Worm (Caenorhabditis elegans) whole organism, L4 larva: ENCODE data around the gene fbxa-76.
A peak's percentile ranks its signal among the peaks of the same experiment; 100 is the strongest.

Experiments used
- F26F4.8 ChIP-seq: fragments of 200-800 bp; sonication (Bioruptor generic); conservative IDR thresholded peaks from 2 replicates; pipeline ENCODE4 v1.3.6; 2022; ENCODE audit warnings: missing genetic modification characterization, missing compliant biosample characterization
- Y105C5A.15 ChIP-seq: fragments of 200-800 bp; sonication (Bioruptor generic); IDR thresholded peaks from 2 replicates; pipeline ENCODE4 v1.3.6; 2022; ENCODE audit warnings: missing genetic modification characterization, missing compliant biosample characterization
- ZK337.2 ChIP-seq: fragments of 200-800 bp; sonication (Bioruptor generic); IDR thresholded peaks from 2 replicates; pipeline ENCODE4 v1.3.6; 2022; ENCODE audit warnings: missing genetic modification reagents, missing genetic modification characterization, missing compliant biosample characterization
- aha-1 ChIP-seq: fragments of 150-350 bp; peaks from one replicate; lab custom pipeline; 2014; ENCODE audit warnings: missing biosample characterization, missing genetic modification characterization
- ceh-20 ChIP-seq: fragments of 200-800 bp; sonication (Bioruptor generic); IDR thresholded peaks from 2 replicates; pipeline ENCODE4 v1.3.6; 2022; ENCODE audit warnings: missing genetic modification reagents, missing genetic modification characterization, missing compliant biosample characterization
- daf-16 ChIP-seq, 3 experiments: sonication (generic microtip); optimal IDR thresholded peaks; 2 replicates each; lab custom pipeline; 2016 to 2017; ENCODE audit warnings: missing genetic modification characterization in 3 of 3, missing genetic modification reagents in 3 of 3, mild to moderate bottlenecking in 2 of 3, missing compliant biosample characterization in 2 of 3, missing biosample characterization in 1 of 3, moderate library complexity in 1 of 3
- daf-19 ChIP-seq: fragments of 200-800 bp; sonication (Bioruptor generic); conservative IDR thresholded peaks from 2 replicates; pipeline ENCODE4 v1.3.6; 2022; ENCODE audit warnings: missing genetic modification characterization, missing compliant biosample characterization
- dmd-6 ChIP-seq: fragments of 200-800 bp; sonication (Bioruptor generic); IDR thresholded peaks from 2 replicates; pipeline ENCODE4 v1.3.6; 2022; ENCODE audit warnings: missing genetic modification reagents, missing genetic modification characterization, missing compliant biosample characterization
- dmd-9 ChIP-seq: fragments of 200-800 bp; sonication (Bioruptor generic); IDR thresholded peaks from 2 replicates; pipeline ENCODE4 v1.3.6; 2022; ENCODE audit warnings: missing genetic modification reagents, missing genetic modification characterization, missing compliant biosample characterization
- dpl-1 ChIP-seq: fragments of 150-350 bp; optimal IDR thresholded peaks from 2 replicates; lab custom pipeline; 2014; ENCODE audit warnings: missing biosample characterization, missing genetic modification reagents, missing genetic modification characterization
- dve-1 ChIP-seq: sonication (generic microtip); optimal IDR thresholded peaks from 2 replicates; lab custom pipeline; 2017; ENCODE audit warnings: antibody characterized with exemption, mild to moderate bottlenecking, missing genetic modification characterization, missing compliant biosample characterization; ENCODE audit not compliant: insufficient read depth
- gei-8 ChIP-seq: fragments of 200-800 bp; sonication (Bioruptor generic); optimal IDR thresholded peaks from 2 replicates; lab custom pipeline; 2018; ENCODE audit warnings: mild to moderate bottlenecking, missing genetic modification characterization, missing compliant biosample characterization
- lin-29 ChIP-seq: fragments of 200-800 bp; sonication (Bioruptor generic); IDR thresholded peaks from 2 replicates; pipeline ENCODE4 v1.3.6; 2022; ENCODE audit warnings: missing genetic modification reagents, missing genetic modification characterization, missing compliant biosample characterization
- lin-39 ChIP-seq: fragments of 150-350 bp; optimal IDR thresholded peaks from 2 replicates; lab custom pipeline; 2014; ENCODE audit warnings: missing biosample characterization, missing genetic modification reagents, missing genetic modification characterization
- lsy-2 ChIP-seq, 2 experiments: fragments of 150-350 bp in 1 of 2; sonication (generic microtip) in 1 of 2; optimal IDR thresholded peaks; 2 replicates each; lab custom pipeline; 2014 to 2017; ENCODE audit warnings: missing biosample characterization in 2 of 2, missing genetic modification characterization in 2 of 2
- madf-9 ChIP-seq: fragments of 200-800 bp; sonication (Bioruptor generic); conservative IDR thresholded peaks from 2 replicates; pipeline ENCODE4 v1.3.6; 2022; ENCODE audit warnings: missing genetic modification reagents, missing genetic modification characterization, missing compliant biosample characterization
- mdl-1 ChIP-seq, 2 experiments: fragments of 150-350 bp in 1 of 2; sonication (generic microtip) in 1 of 2; optimal IDR thresholded peaks; 2 replicates each; lab custom pipeline; 2014 to 2017; ENCODE audit warnings: missing biosample characterization in 2 of 2, missing genetic modification characterization in 2 of 2
- mxl-2 ChIP-seq: fragments of 200-800 bp; sonication (Bioruptor generic); conservative IDR thresholded peaks from 2 replicates; pipeline ENCODE4 v1.3.6; 2022; ENCODE audit warnings: missing genetic modification reagents, missing genetic modification characterization, missing compliant biosample characterization
- nhr-237 ChIP-seq: sonication (generic microtip); optimal IDR thresholded peaks from 2 replicates; lab custom pipeline; 2017; ENCODE audit warnings: missing biosample characterization, missing genetic modification characterization
- nhr-28 ChIP-seq: fragments of 150-350 bp; optimal IDR thresholded peaks from 2 replicates; lab custom pipeline; 2014; ENCODE audit warnings: missing biosample characterization, missing genetic modification characterization
- nhr-77 ChIP-seq: fragments of 150-350 bp; optimal IDR thresholded peaks from 2 replicates; lab custom pipeline; 2014; ENCODE audit warnings: missing biosample characterization, missing genetic modification characterization
- pha-4 ChIP-seq, 2 experiments: fragments of 150-350 bp in 1 of 2; fragments of 200-800 bp in 1 of 2; sonication (Bioruptor generic) in 1 of 2; IDR thresholded peaks in 1 of 2; optimal IDR thresholded peaks in 1 of 2; 2 replicates each; pipeline versions ENCODE4 v1.3.6 to Lab custom; 2014 to 2022; ENCODE audit warnings: missing genetic modification characterization in 2 of 2, missing genetic modification reagents in 2 of 2, missing biosample characterization in 1 of 2, missing compliant biosample characterization in 1 of 2
- php-3 ChIP-seq: fragments of 200-800 bp; sonication (Bioruptor generic); IDR thresholded peaks from 2 replicates; pipeline ENCODE4 v1.3.6; 2022; ENCODE audit warnings: missing genetic modification reagents, missing genetic modification characterization, missing compliant biosample characterization
- pqm-1 ChIP-seq: sonication (generic microtip); optimal IDR thresholded peaks from 2 replicates; lab custom pipeline; 2017; ENCODE audit warnings: missing biosample characterization, missing genetic modification characterization
- skn-1 ChIP-seq: fragments of 150-350 bp; optimal IDR thresholded peaks from 2 replicates; lab custom pipeline; 2014; ENCODE audit warnings: missing biosample characterization, missing genetic modification characterization
- snpc-4 ChIP-seq: fragments of 150-350 bp; optimal IDR thresholded peaks from 2 replicates; lab custom pipeline; 2014; ENCODE audit warnings: missing biosample characterization, missing genetic modification characterization
- spr-3 ChIP-seq: fragments of 200-800 bp; sonication (Bioruptor generic); optimal IDR thresholded peaks from 2 replicates; lab custom pipeline; 2018; ENCODE audit warnings: mild to moderate bottlenecking, missing genetic modification characterization, missing compliant biosample characterization
- unc-62 ChIP-seq, 3 experiments: fragments of 150-350 bp in 1 of 3; sonication (generic microtip); optimal IDR thresholded peaks in 2 of 3; peaks in 1 of 3; 1 replicate in 1 of 3; 2 replicates in 2 of 3; lab custom pipeline; 2014 to 2017; ENCODE audit warnings: missing biosample characterization in 3 of 3, missing genetic modification characterization in 3 of 3, missing genetic modification reagents in 3 of 3, missing genotype in 1 of 3
- zfp-2 ChIP-seq: sonication (generic microtip); optimal IDR thresholded peaks from 2 replicates; lab custom pipeline; 2016; ENCODE audit warnings: mild to moderate bottlenecking, missing genetic modification characterization, missing compliant biosample characterization
- zfp-3 ChIP-seq: fragments of 200-800 bp; sonication (Bioruptor generic); conservative IDR thresholded peaks from 2 replicates; pipeline ENCODE4 v1.3.6; 2022; ENCODE audit warnings: missing genetic modification reagents, missing genetic modification characterization, missing compliant biosample characterization
- zip-11 ChIP-seq: fragments of 200-800 bp; sonication (Bioruptor generic); IDR thresholded peaks from 2 replicates; pipeline ENCODE4 v1.3.6; 2022; ENCODE audit warnings: missing genetic modification characterization, missing compliant biosample characterization
- ztf-11 ChIP-seq: fragments of 150-350 bp; optimal IDR thresholded peaks from 2 replicates; lab custom pipeline; 2014; ENCODE audit warnings: missing biosample characterization, missing genetic modification characterization

The fbxa-76 gene

DNA sequence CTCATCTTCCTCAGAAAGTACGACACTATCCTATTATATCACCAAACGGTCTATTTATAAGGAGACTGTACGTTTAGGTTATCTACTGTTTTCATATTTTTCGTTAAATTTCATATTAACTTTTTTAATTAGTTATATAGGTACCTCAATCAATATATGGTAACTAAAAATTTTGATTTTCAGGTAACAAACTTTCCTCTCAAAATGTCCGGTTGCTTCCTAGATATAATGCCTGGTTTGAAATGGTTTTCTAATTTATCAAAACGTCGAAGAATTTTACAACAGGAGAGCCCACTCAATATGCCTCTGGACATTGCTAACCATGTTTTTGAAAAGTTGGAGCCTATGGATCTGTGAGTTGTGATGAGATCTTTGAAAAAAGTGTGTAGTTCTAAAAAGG is 48.6 kb upstream of the fbxa-76 start, which contains the start of gene fbxa-28:
TSS of gene fbxa-28 (plus strand) at position 301 of the 400 bp plus-strand sequence.
- TF ChIP-seq zip-11 (no peak), ceh-20 (GFP tag; lab: Robert Waterston, UW) (no peak), gei-8 (no peak), lin-29 (GFP tag; lab: Robert Waterston, UW) (no peak), lin-39 (no peak), pha-4 (GFP tag; IDR thresholded peaks at IDR 0.05; lab: Robert Waterston, UW) (no peak), pha-4 (tag; optimal IDR thresholded peaks at IDR 0.05; lab: Kevin White, UChicago) (no peak), php-3 (no peak), ztf-11 (tag; lab: Kevin White, UChicago) (no peak)

DNA sequence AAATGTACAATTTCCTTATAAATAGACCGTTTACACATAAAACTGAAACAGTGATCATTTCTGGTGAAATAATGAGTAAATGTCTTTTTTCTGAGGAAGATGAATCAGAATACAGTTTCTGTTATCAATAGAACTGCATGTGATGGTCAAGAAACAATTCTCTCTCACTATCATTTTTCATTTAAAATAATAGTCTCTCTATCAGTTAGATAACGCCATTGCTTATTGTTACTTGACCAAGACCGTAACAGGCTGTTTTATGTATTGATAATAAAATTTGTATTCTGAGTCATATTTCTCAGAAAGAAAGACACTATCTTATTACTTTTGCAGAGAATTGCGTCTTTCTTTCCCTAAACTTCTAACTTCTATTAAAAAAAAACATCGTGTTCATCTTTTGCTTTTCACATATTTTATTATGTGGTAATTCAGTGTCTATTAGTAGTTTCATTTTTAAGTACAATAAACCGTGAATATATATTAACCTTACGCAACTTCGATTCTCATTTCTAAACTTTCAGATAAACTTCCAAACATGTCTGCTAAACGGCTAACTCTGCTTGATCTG is 46.3 kb upstream of the fbxa-76 start, which contains the start of gene fbxa-35:
TSS of gene fbxa-35 (plus strand) at position 518 of the 568 bp plus-strand sequence.
- peak; percentile 54 for TF ChIP-seq nhr-77 (tag; lab: Kevin White, UChicago)
- no peak for TF ChIP-seq mdl-1 (tag; optimal IDR thresholded peaks at IDR 0.05; lab: Kevin White, UChicago)
- TF ChIP-seq nhr-237 (tag; lab: Kevin White, UChicago) = no peak
- no peak for TF ChIP-seq snpc-4 (tag; lab: Kevin White, UChicago)
- peak; percentile 65 for TF ChIP-seq nhr-28 (tag; lab: Kevin White, UChicago)
- peak; percentile 79 for TF ChIP-seq pqm-1 (tag; lab: Kevin White, UChicago)
- peak in 1 of 2 experiments; percentile 85 for TF ChIP-seq unc-62 (GFP tag; optimal IDR thresholded peaks at IDR 0.05 in 1 of 2; lab: Kevin White, UChicago)
- TF ChIP-seq unc-62 (tag; optimal IDR thresholded peaks at IDR 0.05; lab: Kevin White, UChicago) = no peak
- TF ChIP-seq Y105C5A.15 (GFP tag; lab: Robert Waterston, UW) = no peak
- no peak for TF ChIP-seq daf-16 (GFP tag; optimal IDR thresholded peaks at IDR 0.05; lab: Kevin White, UChicago)
- TF ChIP-seq daf-16 (tag; optimal IDR thresholded peaks at IDR 0.05; lab: Kevin White, UChicago) = peak; percentile 45
- no peak for TF ChIP-seq skn-1

- no peak for TF ChIP-seq daf-19 (GFP tag; lab: Robert Waterston, UW)
- TF ChIP-seq nhr-77 (tag; lab: Kevin White, UChicago) = no peak
- no peak for TF ChIP-seq dve-1
- TF ChIP-seq zfp-2 (tag; lab: Kevin White, UChicago) = no peak
- TF ChIP-seq mxl-2 = no peak
- TF ChIP-seq aha-1 = no peak
- no peak for TF ChIP-seq F26F4.8 (GFP tag; lab: Robert Waterston, UW)
- no peak for TF ChIP-seq php-3
- TF ChIP-seq spr-3 (GFP tag; lab: Kevin White, UChicago) = no peak
- TF ChIP-seq madf-9 = no peak
- no peak for TF ChIP-seq dmd-9 (GFP tag; lab: Robert Waterston, UW)
- TF ChIP-seq nhr-28 (tag; lab: Kevin White, UChicago) = no peak
- no peak for TF ChIP-seq zfp-3 (GFP tag; lab: Robert Waterston, UW)
- TF ChIP-seq ZK337.2 (GFP tag; lab: Robert Waterston, UW) = no peak
- no peak for TF ChIP-seq dmd-6 (GFP tag; lab: Robert Waterston, UW)
- no peak for TF ChIP-seq lin-39
These were observed 44.2 kb upstream of the fbxa-76 start, which contains the start of gene fbxa-36 for ce11 chrIII:1293135-1293534. TSS of gene fbxa-36 (minus strand) at chrIII:1293235.

ce11 chrIII:1289139-1289538 is 40.2 kb upstream of the fbxa-76 start:
- TF ChIP-seq dpl-1 (no peak), daf-16 (GFP tag; optimal IDR thresholded peaks at IDR 0.05; lab: Kevin White, UChicago) (no peak), daf-16 (tag; optimal IDR thresholded peaks at IDR 0.05; lab: Kevin White, UChicago) (peak; percentile 18), ZK337.2 (GFP tag; lab: Robert Waterston, UW) (no peak), pqm-1 (tag; lab: Kevin White, UChicago) (peak; percentile 53), madf-9 (no peak), lsy-2 (tag; optimal IDR thresholded peaks at IDR 0.05; lab: Kevin White, UChicago) (no peak), nhr-28 (tag; lab: Kevin White, UChicago) (peak; percentile 39)
